Fruit fly (Drosophila melanogaster): Measurements from ENCODE around the gene CG10154.

The CG10154 gene

DNA sequence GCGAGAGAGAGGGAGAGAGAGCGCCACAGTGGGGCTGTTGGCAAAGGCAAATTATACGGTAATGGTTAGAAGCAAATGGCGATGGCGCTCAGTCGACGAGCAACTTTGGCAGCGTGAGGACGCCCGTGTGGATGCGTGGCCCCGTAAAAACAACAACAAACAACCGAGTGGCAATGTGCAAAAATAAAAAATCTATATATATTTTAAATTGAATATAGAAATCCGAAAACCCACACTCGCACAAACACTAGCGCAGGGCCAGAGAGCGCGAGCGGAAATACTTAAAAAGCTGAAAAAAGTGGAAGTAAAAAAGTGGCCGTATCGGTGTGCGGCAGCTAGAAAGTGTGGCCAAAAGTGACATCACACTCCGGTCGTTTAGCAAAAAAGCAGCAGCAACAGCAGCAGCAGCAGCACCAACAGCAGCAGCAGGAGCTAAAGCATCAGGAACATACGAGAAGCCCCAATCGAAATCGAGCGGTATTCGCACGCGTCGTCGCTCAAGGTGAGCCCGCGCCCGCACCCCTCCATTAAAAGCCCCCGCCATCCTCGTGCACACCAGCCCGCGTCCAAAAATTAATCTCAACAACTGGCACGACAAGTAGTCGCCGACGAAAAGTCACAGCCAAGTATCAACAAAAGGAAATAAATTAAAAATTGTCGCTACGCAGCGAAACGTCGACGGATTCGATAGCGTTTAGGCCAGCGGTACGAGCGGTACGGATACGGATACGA is 40.7 kb upstream of the CG10154 start, which contains the start of gene stv:
TSS of gene stv (plus strand) at position 89 of the 732 bp plus-strand sequence.
- no peak for TF ChIP-seq eyg (GFP tag; optimal IDR thresholded peaks at IDR 0.05)
- TF ChIP-seq C15 (GFP tag; IDR thresholded peaks at IDR 0.05), result no peak
- no peak for TF ChIP-seq CG3847 (GFP tag; IDR thresholded peaks at IDR 0.05)
- TF ChIP-seq ken (GFP tag; IDR thresholded peaks at IDR 0.05), result 0 out of 3 replicates have a peak, but pooled peaks have one; percentile 7
- TF ChIP-seq CG1647 (GFP tag; optimal IDR thresholded peaks at IDR 0.05), result no peak
- no peak for TF ChIP-seq ttk (GFP tag; IDR thresholded peaks at IDR 0.05)
- peak; percentile 23; the same call in 1 of the 3 replicates for TF ChIP-seq B-H1 (GFP tag; IDR thresholded peaks at IDR 0.05)
- no peak; the same call in 1 of the 2 replicates for TF ChIP-seq ato (GFP tag; IDR thresholded peaks at IDR 0.05; ENCODE audit: partially characterized antibody)
- no peak; the same call in none of the 2 replicates for TF ChIP-seq hbn (GFP tag; IDR thresholded peaks at IDR 0.05; ENCODE audit: partially characterized antibody)
- no peak for TF ChIP-seq shn (GFP tag; optimal IDR thresholded peaks at IDR 0.05)
- TF ChIP-seq tup (GFP tag; optimal IDR thresholded peaks at IDR 0.05), result no peak
- TF ChIP-seq sob (GFP tag; IDR thresholded peaks at IDR 0.05), result 0 out of 2 replicates have a peak, but pooled peaks have one; percentile 7
- no peak for TF ChIP-seq NK7.1 (GFP tag; optimal IDR thresholded peaks at IDR 0.05)
- no peak; the same call in 1 of the 2 replicates for TF ChIP-seq unc-4 (GFP tag; IDR thresholded peaks at IDR 0.05; ENCODE audit: partially characterized antibody)
- TF ChIP-seq chinmo (GFP tag; IDR thresholded peaks at IDR 0.05; ENCODE audit: partially characterized antibody), result peak; percentile 87; the same call in 2 of the 4 replicates
- no peak for TF ChIP-seq YL-1 (GFP tag; optimal IDR thresholded peaks at IDR 0.05)
- no peak for TF ChIP-seq CG15601 (tag; optimal IDR thresholded peaks at IDR 0.05)
- TF ChIP-seq tap (tag; optimal IDR thresholded peaks at IDR 0.05), result no peak
- TF ChIP-seq CG7928 (GFP tag; optimal IDR thresholded peaks at IDR 0.05), result no peak
- no peak for TF ChIP-seq CG7745 (tag; optimal IDR thresholded peaks at IDR 0.05)
- peak; percentile 40; the same call in 1 of the 2 replicates for TF ChIP-seq amos (GFP tag; IDR thresholded peaks at IDR 0.05; ENCODE audit: partially characterized antibody)
- no peak for TF ChIP-seq dpn (GFP tag; optimal IDR thresholded peaks at IDR 0.05)
- peak; percentile 46; the same call in 1 of the 2 replicates for TF ChIP-seq CG42726 (GFP tag; IDR thresholded peaks at IDR 0.05; ENCODE audit: partially characterized antibody)
- no peak for TF ChIP-seq grn (GFP tag; optimal IDR thresholded peaks at IDR 0.05)
- TF ChIP-seq lov (optimal IDR thresholded peaks at IDR 0.05), result no peak
- TF ChIP-seq lov (GFP tag; IDR thresholded peaks at IDR 0.05), result no peak
- no peak for TF ChIP-seq Max (GFP tag; optimal IDR thresholded peaks at IDR 0.05)
- no peak for TF ChIP-seq CG3838 (GFP tag; optimal IDR thresholded peaks at IDR 0.05)
- no peak for TF ChIP-seq dm (GFP tag; optimal IDR thresholded peaks at IDR 0.05)
- TF ChIP-seq tll (GFP tag; optimal IDR thresholded peaks at IDR 0.05), result no peak
- TF ChIP-seq Dip2 (GFP tag; IDR thresholded peaks at IDR 0.05), result no peak
- no peak for TF ChIP-seq CG8290 (GFP tag; optimal IDR thresholded peaks at IDR 0.05)
- TF ChIP-seq CG8290 (tag; optimal IDR thresholded peaks at IDR 0.05), result peak in 1 of 2 experiments; percentile 13
- no peak for TF ChIP-seq CG2889 (GFP tag; IDR thresholded peaks at IDR 0.05)
- TF ChIP-seq CG13123 (GFP tag; optimal IDR thresholded peaks at IDR 0.05), result no peak
- TF ChIP-seq CG13894 (tag; optimal IDR thresholded peaks at IDR 0.05), result peak; percentile 26
- TF ChIP-seq zen2 (GFP tag; IDR thresholded peaks at IDR 0.05; ENCODE audit: partially characterized antibody), result no peak
- no peak for TF ChIP-seq sim (GFP tag; IDR thresholded peaks at IDR 0.05)
- TF ChIP-seq Hmr (GFP tag; optimal IDR thresholded peaks at IDR 0.05), result no peak
- no peak for TF ChIP-seq fd64A (GFP tag; optimal IDR thresholded peaks at IDR 0.05)
- peak; percentile 39 for TF ChIP-seq CG18599 (GFP tag; optimal IDR thresholded peaks at IDR 0.05)
- peak; percentile 37; the same call in 2 of the 3 replicates for TF ChIP-seq CG11456 (GFP tag; IDR thresholded peaks at IDR 0.05)
- TF ChIP-seq NFAT (GFP tag; IDR thresholded peaks at IDR 0.05), result peak; percentile 56; the same call in 1 of the 2 replicates
- peak; percentile 34 for TF ChIP-seq Dek (tag; optimal IDR thresholded peaks at IDR 0.05)
- no peak for TF ChIP-seq hkb (optimal IDR thresholded peaks at IDR 0.05)
- peak; percentile 42 for TF ChIP-seq hkb (GFP tag; IDR thresholded peaks at IDR 0.05)
- TF ChIP-seq Lpt (GFP tag; optimal IDR thresholded peaks at IDR 0.05), result no peak
- TF ChIP-seq CG17186 (GFP tag; optimal IDR thresholded peaks at IDR 0.05), result no peak
- peak; percentile 28 for TF ChIP-seq BtbVII (GFP tag; optimal IDR thresholded peaks at IDR 0.05)
- TF ChIP-seq sisA (GFP tag; IDR thresholded peaks at IDR 0.05), result no peak
